Worm (Caenorhabditis elegans) whole organism, young adult: ENCODE measurements around the gene C07E3.10.

ENCODE experiments used
- B0019.2 ChIP-seq: fragments of 200-800 bp; sonication (Bioruptor generic); conservative IDR thresholded peaks from 2 replicates; pipeline ENCODE4 v1.3.6; 2022; ENCODE audit warnings: missing genetic modification reagents, missing genetic modification characterization, missing compliant biosample characterization
- B0035.1 ChIP-seq: sonication (generic microtip); optimal IDR thresholded peaks from 2 replicates; lab custom pipeline; 2016; ENCODE audit warnings: missing genetic modification characterization, mild to moderate bottlenecking, missing compliant biosample characterization, missing genotype, missing genetic modification reagents
- B0261.1 ChIP-seq: sonication (generic microtip); optimal IDR thresholded peaks from 2 replicates; lab custom pipeline; 2016; ENCODE audit warnings: mild to moderate bottlenecking, missing genetic modification characterization, moderate library complexity, missing compliant biosample characterization
- B0336.3 ChIP-seq: fragments of 200-800 bp; sonication (Bioruptor generic); IDR thresholded peaks from 2 replicates; pipeline ENCODE4 v1.3.6; 2022; ENCODE audit warnings: missing genetic modification characterization, missing compliant biosample characterization
- C06A6.2 ChIP-seq: fragments of 200-800 bp; sonication (Bioruptor generic); conservative IDR thresholded peaks from 2 replicates; pipeline ENCODE4 v1.3.6; 2022; ENCODE audit warnings: missing genetic modification characterization, missing compliant biosample characterization
- F22D6.2 ChIP-seq: sonication (generic microtip); optimal IDR thresholded peaks from 2 replicates; lab custom pipeline; 2016; ENCODE audit warnings: mild to moderate bottlenecking, missing genetic modification characterization, missing compliant biosample characterization
- F52B5.7 ChIP-seq: sonication (generic microtip); optimal IDR thresholded peaks from 2 replicates; lab custom pipeline; 2016; ENCODE audit warnings: mild to moderate bottlenecking, missing genetic modification characterization, missing compliant biosample characterization
- F57A8.1 ChIP-seq: fragments of 200-800 bp; sonication (Bioruptor generic); optimal IDR thresholded peaks from 2 replicates; lab custom pipeline; 2018; ENCODE audit warnings: mild to moderate bottlenecking, missing genetic modification characterization, moderate library complexity, missing compliant biosample characterization
- T26A5.8 ChIP-seq: sonication (generic microtip); optimal IDR thresholded peaks from 2 replicates; lab custom pipeline; 2016; ENCODE audit warnings: missing genetic modification characterization, missing compliant biosample characterization
- Y53F4B.3 ChIP-seq: fragments of 200-800 bp; sonication (Bioruptor generic); IDR thresholded peaks from 2 replicates; pipeline ENCODE4 v1.3.6; 2022; ENCODE audit warnings: missing genetic modification reagents, missing genetic modification characterization, missing compliant biosample characterization
- ama-1 ChIP-seq, 3 experiments: fragments of 150-350 bp in 1 of 3; sonication (generic microtip) in 2 of 3; optimal IDR thresholded peaks; 2 replicates each; lab custom pipeline; 2014 to 2018; ENCODE audit warnings: missing biosample characterization in 2 of 3, missing genetic modification characterization in 2 of 3, missing genetic modification reagents in 2 of 3
- athp-1 ChIP-seq: sonication (generic microtip); optimal IDR thresholded peaks from 2 replicates; lab custom pipeline; 2017; ENCODE audit warnings: mild to moderate bottlenecking, missing genetic modification characterization, missing compliant biosample characterization
- attf-3 ChIP-seq: fragments of 200-800 bp; sonication (Bioruptor generic); conservative IDR thresholded peaks from 2 replicates; pipeline ENCODE4 v1.3.6; 2022; ENCODE audit warnings: missing genetic modification reagents, missing genetic modification characterization, missing compliant biosample characterization
- attf-6 ChIP-seq: fragments of 200-800 bp; sonication (Bioruptor generic); IDR thresholded peaks from 2 replicates; pipeline ENCODE4 v1.3.6; 2022; ENCODE audit warnings: missing genetic modification reagents, missing genetic modification characterization, missing compliant biosample characterization
- bed-1 ChIP-seq: fragments of 200-800 bp; sonication (Bioruptor generic); IDR thresholded peaks from 2 replicates; pipeline ENCODE4 v1.3.6; 2022; ENCODE audit warnings: missing genetic modification reagents, missing genetic modification characterization, missing compliant biosample characterization
- bed-2 ChIP-seq: fragments of 200-800 bp; sonication (Bioruptor generic); IDR thresholded peaks from 2 replicates; pipeline ENCODE4 v1.3.6; 2022; ENCODE audit warnings: missing genetic modification reagents, missing genetic modification characterization, missing compliant biosample characterization
- ccch-3 ChIP-seq: fragments of 200-800 bp; sonication (Bioruptor generic); optimal IDR thresholded peaks from 2 replicates; lab custom pipeline; 2018; ENCODE audit warnings: mild to moderate bottlenecking, missing genetic modification characterization, missing compliant biosample characterization
- ceh-100 ChIP-seq: fragments of 200-800 bp; sonication (Bioruptor generic); IDR thresholded peaks from 2 replicates; pipeline ENCODE4 v1.3.6; 2022; ENCODE audit warnings: missing genetic modification reagents, missing genetic modification characterization, missing compliant biosample characterization
- ceh-58 ChIP-seq: fragments of 200-800 bp; sonication (Bioruptor generic); IDR thresholded peaks from 2 replicates; pipeline ENCODE4 v1.3.6; 2022; ENCODE audit warnings: missing genetic modification characterization, missing compliant biosample characterization
- ceh-79 ChIP-seq: sonication (generic microtip); optimal IDR thresholded peaks from 2 replicates; lab custom pipeline; 2017; ENCODE audit warnings: mild to moderate bottlenecking, missing genetic modification characterization, missing compliant biosample characterization
- chd-7 ChIP-seq: sonication (generic microtip); optimal IDR thresholded peaks from 2 replicates; lab custom pipeline; 2016; ENCODE audit warnings: mild to moderate bottlenecking, missing genetic modification characterization, moderate library complexity, missing compliant biosample characterization
- dox-1 ChIP-seq: fragments of 200-800 bp; sonication (Bioruptor generic); IDR thresholded peaks from 2 replicates; pipeline ENCODE4 v1.3.6; 2022; ENCODE audit warnings: missing genetic modification reagents, missing genetic modification characterization, missing compliant biosample characterization
- dpl-1 ChIP-seq: fragments of 150-350 bp; optimal IDR thresholded peaks from 2 replicates; lab custom pipeline; 2014; ENCODE audit warnings: missing biosample characterization, missing genetic modification reagents, missing genetic modification characterization
- efl-1 ChIP-seq: fragments of 150-350 bp; optimal IDR thresholded peaks from 2 replicates; lab custom pipeline; 2014; ENCODE audit warnings: missing biosample characterization, missing genetic modification reagents, missing genetic modification characterization
- egl-18 ChIP-seq: fragments of 200-800 bp; sonication (Bioruptor generic); IDR thresholded peaks from 2 replicates; pipeline ENCODE4 v1.3.6; 2022; ENCODE audit warnings: missing genetic modification reagents, missing genetic modification characterization, missing compliant biosample characterization
- egl-44 ChIP-seq: fragments of 200-800 bp; sonication (Bioruptor generic); IDR thresholded peaks from 2 replicates; pipeline ENCODE4 v1.3.6; 2022; ENCODE audit warnings: missing genetic modification reagents, missing genetic modification characterization, missing compliant biosample characterization
- ekl-4 ChIP-seq: fragments of 200-800 bp; sonication (Bioruptor generic); IDR thresholded peaks from 2 replicates; pipeline ENCODE4 v1.3.6; 2022; ENCODE audit warnings: missing genetic modification reagents, missing genetic modification characterization, missing compliant biosample characterization
- him-1 ChIP-seq: sonication (generic microtip); optimal IDR thresholded peaks from 2 replicates; lab custom pipeline; 2016; ENCODE audit warnings: missing genotype, missing genetic modification reagents, missing genetic modification characterization, missing compliant biosample characterization
- hlh-26 ChIP-seq: fragments of 200-800 bp; sonication (Bioruptor generic); conservative IDR thresholded peaks from 2 replicates; pipeline ENCODE4 v1.3.6; 2022; ENCODE audit warnings: missing genetic modification reagents, missing genetic modification characterization, missing compliant biosample characterization
- lin-35 ChIP-seq, 3 experiments: fragments of 150-350 bp in 2 of 3; sonication (generic microtip) in 1 of 3; optimal IDR thresholded peaks; 2 replicates each; lab custom pipeline; 2014 to 2018; ENCODE audit warnings: missing biosample characterization in 3 of 3, missing genetic modification characterization in 3 of 3, missing genetic modification reagents in 3 of 3
- lsy-27 ChIP-seq: sonication (generic microtip); optimal IDR thresholded peaks from 2 replicates; lab custom pipeline; 2017; ENCODE audit warnings: missing genetic modification characterization, mild to moderate bottlenecking, missing compliant biosample characterization, antibody characterized with exemption, missing genotype, borderline replicate concordance; ENCODE audit not compliant: insufficient read depth
- mes-4 ChIP-seq: sonication (generic microtip); optimal IDR thresholded peaks from 2 replicates; lab custom pipeline; 2016; ENCODE audit warnings: missing genotype, missing genetic modification characterization, missing compliant biosample characterization
- mxl-1 ChIP-seq: sonication (generic microtip); optimal IDR thresholded peaks from 2 replicates; lab custom pipeline; 2016; ENCODE audit warnings: missing genetic modification characterization, missing compliant biosample characterization
- nfya-2 ChIP-seq: fragments of 200-800 bp; sonication (Bioruptor generic); IDR thresholded peaks from 2 replicates; pipeline ENCODE4 v1.3.6; 2022; ENCODE audit warnings: missing genetic modification reagents, missing genetic modification characterization, missing compliant biosample characterization
- nfyb-1 ChIP-seq: fragments of 200-800 bp; sonication (Bioruptor generic); IDR thresholded peaks from 2 replicates; pipeline ENCODE4 v1.3.6; 2022; ENCODE audit warnings: missing genetic modification reagents, missing genetic modification characterization, missing compliant biosample characterization
- nhr-120 ChIP-seq: fragments of 200-800 bp; sonication (Bioruptor generic); IDR thresholded peaks from 2 replicates; pipeline ENCODE4 v1.3.6; 2022; ENCODE audit warnings: missing genetic modification characterization, missing compliant biosample characterization
- nhr-80 ChIP-seq: sonication (generic microtip); optimal IDR thresholded peaks from 2 replicates; lab custom pipeline; 2016; ENCODE audit warnings: missing genetic modification characterization, missing compliant biosample characterization
- rcor-1 ChIP-seq: fragments of 200-800 bp; sonication (Bioruptor generic); IDR thresholded peaks from 2 replicates; pipeline ENCODE4 v1.3.6; 2022; ENCODE audit warnings: missing genetic modification reagents, missing genetic modification characterization, missing compliant biosample characterization
- rpc-1 ChIP-seq, 2 experiments: fragments of 150-350 bp in 1 of 2; sonication (generic microtip) in 1 of 2; optimal IDR thresholded peaks; 2 replicates each; lab custom pipeline; 2014 to 2018; ENCODE audit warnings: missing biosample characterization in 1 of 2, missing genetic modification characterization in 1 of 2, missing genetic modification reagents in 1 of 2, missing genotype in 1 of 2
- sea-2 ChIP-seq: fragments of 200-800 bp; sonication (Bioruptor generic); IDR thresholded peaks from 2 replicates; pipeline ENCODE4 v1.3.6; 2022; ENCODE audit warnings: missing genetic modification characterization, missing compliant biosample characterization
- snpc-1.1 ChIP-seq: sonication (generic microtip); optimal IDR thresholded peaks from 2 replicates; lab custom pipeline; 2017; ENCODE audit warnings: missing genetic modification characterization, mild to moderate bottlenecking, missing compliant biosample characterization, antibody characterized with exemption, moderate library complexity, missing genotype, missing genetic modification reagents; ENCODE audit not compliant: insufficient read depth
- snpc-1.3 ChIP-seq: sonication (generic microtip); optimal IDR thresholded peaks from 2 replicates; lab custom pipeline; 2017; ENCODE audit warnings: missing genetic modification characterization, mild to moderate bottlenecking, missing compliant biosample characterization, antibody characterized with exemption, moderate library complexity, missing genotype, missing genetic modification reagents; ENCODE audit not compliant: insufficient read depth
- snpc-3.4 ChIP-seq: sonication (generic microtip); optimal IDR thresholded peaks from 2 replicates; lab custom pipeline; 2017; ENCODE audit warnings: missing genetic modification characterization, mild to moderate bottlenecking, missing compliant biosample characterization, antibody characterized with exemption, moderate library complexity, missing genotype, missing genetic modification reagents
- sptf-2 ChIP-seq: fragments of 200-800 bp; sonication (Bioruptor generic); optimal IDR thresholded peaks from 2 replicates; lab custom pipeline; 2018; ENCODE audit warnings: mild to moderate bottlenecking, missing genetic modification characterization, missing compliant biosample characterization
- zim-3 ChIP-seq: sonication (generic microtip); optimal IDR thresholded peaks from 2 replicates; lab custom pipeline; 2017; ENCODE audit warnings: mild to moderate bottlenecking, missing genetic modification characterization, moderate library complexity, missing compliant biosample characterization
- ztf-18 ChIP-seq: sonication (generic microtip); optimal IDR thresholded peaks from 2 replicates; lab custom pipeline; 2016; ENCODE audit warnings: missing genotype, mild to moderate bottlenecking, missing genetic modification characterization, missing compliant biosample characterization
- ztf-26 ChIP-seq: sonication (generic microtip); optimal IDR thresholded peaks from 2 replicates; lab custom pipeline; 2017; ENCODE audit warnings: missing genetic modification characterization, missing compliant biosample characterization

The C07E3.10 gene

ce11 chrII:10388041-10388706 lies 42.0 kb downstream of the C07E3.10 start (continued):
- TF ChIP-seq F57A8.1 (GFP tag; lab: Kevin White, UChicago) (no peak), snpc-3.4 (tag; lab: Kevin White, UChicago) (peak; percentile 36), efl-1 (GFP tag; lab: Kevin White, UChicago) (peak; percentile 2), nfyb-1 (GFP tag; lab: Robert Waterston, UW) (0 out of 2 replicates have a peak, but pooled peaks have one; percentile 14), B0035.1 (tag; lab: Kevin White, UChicago) (peak; percentile 11), ccch-3 (GFP tag; lab: Kevin White, UChicago) (no peak), bed-1 (GFP tag; lab: Robert Waterston, UW) (no peak), Y53F4B.3 (GFP tag; lab: Robert Waterston, UW) (no peak), rpc-1 (optimal IDR thresholded peaks at IDR 0.05; lab: Kevin White, UChicago) (peak; percentile 33), rpc-1 (tag; optimal IDR thresholded peaks at IDR 0.05; lab: Kevin White, UChicago) (no peak), mes-4 (tag; lab: Kevin White, UChicago) (no peak), B0019.2 (GFP tag; lab: Robert Waterston, UW) (peak; percentile 72), nhr-120 (GFP tag; lab: Robert Waterston, UW) (no peak), B0261.1 (tag; lab: Kevin White, UChicago) (no peak), mxl-1 (no peak), zim-3 (tag; lab: Kevin White, UChicago) (no peak), rcor-1 (no peak; the same call in 1 of the 2 replicates), snpc-1.1 (tag; lab: Kevin White, UChicago) (peak; percentile 20), T26A5.8 (no peak), nhr-80 (peak; percentile 26), F52B5.7 (tag; lab: Kevin White, UChicago) (no peak), snpc-1.3 (tag; lab: Kevin White, UChicago) (peak; percentile 78), lsy-27 (tag; lab: Kevin White, UChicago) (no peak), nfya-2 (no peak), ztf-26 (tag; lab: Kevin White, UChicago) (no peak), ceh-100 (GFP tag; lab: Robert Waterston, UW) (peak; percentile 74), lin-35 (GFP tag; optimal IDR thresholded peaks at IDR 0.05; lab: Kevin White, UChicago) (peak in 1 of 3 experiments; percentile 80), dox-1 (GFP tag; lab: Robert Waterston, UW) (peak; percentile 79), dpl-1 (GFP tag; lab: Kevin White, UChicago) (peak; percentile 22), egl-44 (0 out of 2 replicates have a peak, but pooled peaks have one; percentile 7), ama-1 (optimal IDR thresholded peaks at IDR 0.05; lab: Kevin White, UChicago) (peak; percentile 44), ama-1 (GFP tag; optimal IDR thresholded peaks at IDR 0.05; lab: Kevin White, UChicago) (peak in 1 of 2 experiments; percentile 16), ceh-79 (tag; lab: Kevin White, UChicago) (no peak), ekl-4 (GFP tag; lab: Robert Waterston, UW) (peak; percentile 26; the same call in 1 of the 2 replicates), sea-2 (GFP tag; lab: Robert Waterston, UW) (no peak), hlh-26 (no peak), sptf-2 (GFP tag; lab: Kevin White, UChicago) (no peak), F22D6.2 (tag; lab: Kevin White, UChicago) (no peak), chd-7 (tag; lab: Kevin White, UChicago) (peak; percentile 33), bed-2 (GFP tag; lab: Robert Waterston, UW) (no peak), C06A6.2 (GFP tag; lab: Robert Waterston, UW) (0 out of 2 replicates have a peak, but pooled peaks have one; percentile 25), ztf-18 (tag; lab: Kevin White, UChicago) (peak; percentile 45), ceh-58 (GFP tag; lab: Robert Waterston, UW) (no peak), attf-3 (peak; percentile 56; the same call in 1 of the 2 replicates), athp-1 (tag; lab: Kevin White, UChicago) (peak; percentile 67), egl-18 (GFP tag; lab: Robert Waterston, UW) (no peak), B0336.3 (peak; percentile 39; the same call in 1 of the 2 replicates), attf-6 (no peak), him-1 (tag; lab: Kevin White, UChicago) (no peak)
